Fruit fly (Drosophila melanogaster): Measurements from ENCODE around the gene Trm7-32.

dm6 chr3R:17079859-17080255 is 39.4 kb downstream of the Trm7-32 start, which contains the start of the genes Keap1 and kuk:
- TF ChIP-seq EcR (GFP tag; optimal IDR thresholded peaks at IDR 0.05) = no peak
- TF ChIP-seq CG34367 (tag; optimal IDR thresholded peaks at IDR 0.05) = no peak
- TF ChIP-seq CG14655 (GFP tag; optimal IDR thresholded peaks at IDR 0.05) = peak; percentile 13
- no peak for TF ChIP-seq CG17806 (tag; optimal IDR thresholded peaks at IDR 0.05)
- TF ChIP-seq Pif1A (GFP tag; optimal IDR thresholded peaks at IDR 0.05) = no peak
- peak; percentile 48 for TF ChIP-seq CG15710 (tag; optimal IDR thresholded peaks at IDR 0.05)
- TF ChIP-seq CG13204 (GFP tag; optimal IDR thresholded peaks at IDR 0.05) = no peak
- TF ChIP-seq CG32121 (GFP tag; IDR thresholded peaks at IDR 0.05) = no peak
